Worm (Caenorhabditis elegans): ENCODE data around the gene nth-1.

nth-1 gene

DNA sequence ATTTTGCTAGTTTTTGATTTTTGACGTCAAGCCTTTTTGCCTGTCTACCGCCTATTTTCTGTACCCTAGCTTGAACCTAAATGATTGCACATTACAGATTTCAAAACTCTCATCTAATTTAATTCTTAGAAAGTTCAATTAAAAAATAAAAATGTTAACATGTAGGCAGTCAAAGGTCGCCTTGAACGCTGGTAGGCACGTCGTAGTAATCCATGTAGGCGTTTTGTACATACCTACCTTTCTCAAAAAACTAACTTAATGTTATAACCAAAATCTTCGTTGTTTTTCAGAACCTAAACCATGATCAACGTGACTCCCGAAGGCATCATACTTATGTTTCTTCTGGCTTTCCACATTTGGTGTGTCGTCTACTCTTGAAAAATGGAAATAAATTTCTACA lies 29.8 kb upstream of the nth-1 start, which contains the start of gene H38K22.9:
Gene H38K22.9 (plus strand): TSS at position 301 of the 400 bp plus-strand sequence.
- TF ChIP-seq ztf-4 (tag; optimal IDR thresholded peaks at IDR 0.05) (no peak), pqm-1 (tag; optimal IDR thresholded peaks at IDR 0.05) (no peak), elt-1 (tag; optimal IDR thresholded peaks at IDR 0.05) (no peak), nhr-23 (tag; optimal IDR thresholded peaks at IDR 0.05) (peak; percentile 20), nhr-43 (tag; optimal IDR thresholded peaks at IDR 0.05; ENCODE audit: poor library complexity, severe bottlenecking) (peak; percentile 43)

DNA sequence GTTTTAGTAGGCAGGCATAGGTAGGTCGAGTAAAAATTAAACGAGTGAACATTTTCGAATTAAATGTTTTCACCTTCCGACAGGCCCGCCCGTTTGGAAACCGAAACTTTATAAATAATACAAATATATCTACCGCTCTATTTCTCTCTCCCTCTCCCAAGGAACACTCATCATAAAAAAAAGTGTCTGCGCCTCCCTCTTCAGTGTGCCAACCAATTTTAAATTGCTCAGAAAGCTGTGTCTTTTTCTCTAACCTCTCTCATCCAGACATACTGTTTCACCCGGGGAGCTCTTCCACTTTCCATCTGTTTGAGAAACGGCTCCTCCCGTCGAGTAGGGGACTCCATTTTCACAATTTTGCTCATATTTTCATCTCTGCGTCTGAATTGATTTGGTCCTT lies 29.1 kb upstream of the nth-1 start:
- TF ChIP-seq sea-2 (GFP tag; optimal IDR thresholded peaks at IDR 0.05) (no peak), pha-4 (tag; optimal IDR thresholded peaks at IDR 0.05) (peak; percentile 60), egl-5 (tag; optimal IDR thresholded peaks at IDR 0.05) (peak; percentile 62), hmg-11 (tag; optimal IDR thresholded peaks at IDR 0.05) (peak; percentile 47), fkh-2 (tag; optimal IDR thresholded peaks at IDR 0.05) (no peak), nhr-43 (tag; optimal IDR thresholded peaks at IDR 0.05; ENCODE audit: poor library complexity, severe bottlenecking) (peak; percentile 8), ztf-11 (tag; optimal IDR thresholded peaks at IDR 0.05) (no peak), skn-1 (tag; optimal IDR thresholded peaks at IDR 0.05) (no peak), lin-39 (tag; optimal IDR thresholded peaks at IDR 0.05) (peak; percentile 78), nhr-67 (tag; optimal IDR thresholded peaks at IDR 0.05) (no peak), mdl-1 (tag; optimal IDR thresholded peaks at IDR 0.05) (no peak), fos-1 (tag; optimal IDR thresholded peaks at IDR 0.05) (no peak), lin-15B (tag; optimal IDR thresholded peaks at IDR 0.05) (peak; percentile 39), ceh-82 (tag; optimal IDR thresholded peaks at IDR 0.05) (no peak), nfya-1 (tag; optimal IDR thresholded peaks at IDR 0.05; ENCODE audit: insufficient read depth) (peak; percentile 68), elt-2 (tag; optimal IDR thresholded peaks at IDR 0.05) (no peak), snpc-4 (tag; optimal IDR thresholded peaks at IDR 0.05) (peak; percentile 16), tbx-2 (tag; optimal IDR thresholded peaks at IDR 0.05) (no peak)

- no peak for TF ChIP-seq ceh-28 (tag; optimal IDR thresholded peaks at IDR 0.05)
- TF ChIP-seq skn-1 (tag; optimal IDR thresholded peaks at IDR 0.05): no peak
- no peak for TF ChIP-seq ztf-11 (tag; optimal IDR thresholded peaks at IDR 0.05)
- no peak for TF ChIP-seq mdl-1 (tag; optimal IDR thresholded peaks at IDR 0.05)
- TF ChIP-seq nhr-11 (tag; optimal IDR thresholded peaks at IDR 0.05): no peak
- TF ChIP-seq ztf-4 (tag; optimal IDR thresholded peaks at IDR 0.05): no peak
- TF ChIP-seq nhr-28 (tag; optimal IDR thresholded peaks at IDR 0.05): no peak
- no peak for TF ChIP-seq pqm-1 (tag; optimal IDR thresholded peaks at IDR 0.05)
- no peak for TF ChIP-seq nhr-76 (tag; optimal IDR thresholded peaks at IDR 0.05)
- no peak for TF ChIP-seq unc-62 (GFP tag; optimal IDR thresholded peaks at IDR 0.05)
- TF ChIP-seq sea-2 (GFP tag; optimal IDR thresholded peaks at IDR 0.05): no peak
- no peak for TF ChIP-seq ceh-16 (tag; optimal IDR thresholded peaks at IDR 0.05)
- no peak for TF ChIP-seq elt-1 (tag; optimal IDR thresholded peaks at IDR 0.05)
- no peak for TF ChIP-seq snpc-4 (tag; optimal IDR thresholded peaks at IDR 0.05)
- TF ChIP-seq eor-1 (tag; optimal IDR thresholded peaks at IDR 0.05): no peak
- TF ChIP-seq mml-1 (tag; optimal IDR thresholded peaks at IDR 0.05): no peak
Measured at ce11 chrIII:4321399-4321798, 27.3 kb upstream of the nth-1 start, which contains the start of gene H38K22.7. Gene H38K22.7, plus strand, starts transcription at chrIII:4321699.

- TF ChIP-seq tbx-2 (tag; optimal IDR thresholded peaks at IDR 0.05): no peak
- no peak for TF ChIP-seq nhr-28 (tag; optimal IDR thresholded peaks at IDR 0.05)
- TF ChIP-seq elt-2 (tag; optimal IDR thresholded peaks at IDR 0.05): no peak
- no peak for TF ChIP-seq mdl-1 (tag; optimal IDR thresholded peaks at IDR 0.05)
- no peak for TF ChIP-seq unc-62 (GFP tag; optimal IDR thresholded peaks at IDR 0.05)
- no peak for TF ChIP-seq skn-1 (tag; optimal IDR thresholded peaks at IDR 0.05)
- no peak for TF ChIP-seq daf-12 (tag; optimal IDR thresholded peaks at IDR 0.05)
- TF ChIP-seq zag-1 (tag; optimal IDR thresholded peaks at IDR 0.05): no peak
- TF ChIP-seq nhr-23 (tag; optimal IDR thresholded peaks at IDR 0.05): no peak
- no peak for TF ChIP-seq ceh-28 (tag; optimal IDR thresholded peaks at IDR 0.05)
- TF ChIP-seq nfya-1 (tag; optimal IDR thresholded peaks at IDR 0.05; ENCODE audit: insufficient read depth): no peak
Measured at ce11 chrIII:4320113-4320512, 26.1 kb upstream of the nth-1 start, which contains the start of gene H38K22.6. Gene H38K22.6, plus strand, starts transcription at chrIII:4320413.

DNA sequence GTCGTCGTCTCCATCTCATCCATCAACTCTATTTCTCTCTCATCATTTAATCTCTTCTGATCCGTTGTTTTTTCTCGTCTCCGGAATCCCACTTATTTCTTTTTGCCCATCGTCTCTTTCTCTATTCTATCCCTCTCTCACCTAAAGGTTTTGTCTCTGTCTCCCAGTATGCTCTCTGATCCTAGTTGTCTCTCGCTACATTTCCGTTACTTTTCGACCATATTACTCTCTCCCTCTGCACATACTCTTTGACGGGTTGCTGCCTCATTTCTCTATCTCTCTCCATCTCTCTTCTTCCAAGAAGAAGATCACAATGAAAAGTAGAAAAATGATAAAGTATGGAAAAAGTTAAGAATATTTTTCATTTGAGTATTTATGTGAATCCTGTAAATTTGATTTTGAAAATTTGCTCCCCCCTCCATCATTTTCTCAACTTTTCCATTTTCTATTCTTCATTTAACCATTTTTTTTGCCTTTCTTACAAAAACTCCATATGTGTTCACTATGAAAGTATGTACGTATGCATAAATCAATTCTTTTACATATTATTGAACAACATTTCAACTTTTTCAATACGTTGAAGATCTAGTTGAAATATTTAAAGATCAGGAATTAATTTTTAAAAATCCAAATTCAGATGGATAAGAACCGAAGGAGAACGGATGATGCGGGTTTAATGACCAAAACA lies 23.2 kb upstream of the nth-1 start, which contains the start of gene tag-131:
Gene tag-131 (plus strand): TSS at position 638 of the 688 bp plus-strand sequence.
- TF ChIP-seq ceh-28 (tag; optimal IDR thresholded peaks at IDR 0.05) (peak; percentile 39), nfya-1 (tag; optimal IDR thresholded peaks at IDR 0.05; ENCODE audit: insufficient read depth) (peak; percentile 20), egl-5 (tag; optimal IDR thresholded peaks at IDR 0.05) (no peak), nhr-76 (tag; optimal IDR thresholded peaks at IDR 0.05) (no peak), mml-1 (tag; optimal IDR thresholded peaks at IDR 0.05) (no peak), mdl-1 (tag; optimal IDR thresholded peaks at IDR 0.05) (no peak), ceh-16 (tag; optimal IDR thresholded peaks at IDR 0.05) (no peak), ztf-11 (tag; optimal IDR thresholded peaks at IDR 0.05) (no peak), fos-1 (tag; optimal IDR thresholded peaks at IDR 0.05) (no peak), nhr-237 (tag; optimal IDR thresholded peaks at IDR 0.05) (no peak), aly-2 (tag; optimal IDR thresholded peaks at IDR 0.05) (no peak), nhr-23 (tag; optimal IDR thresholded peaks at IDR 0.05) (peak; percentile 68)
